Fruit fly (Drosophila melanogaster) whole organism, larva: Measurements from ENCODE around the gene CG3294.

Source experiments
- noc ChIP-seq: fragments of 200-800 bp; sonication (Bioruptor generic); optimal IDR thresholded peaks from 3 replicates; lab custom pipeline; 2019; ENCODE audit warnings: missing biosample characterization, mild to moderate bottlenecking, missing genetic modification characterization, moderate library complexity

CG3294 gene

DNA sequence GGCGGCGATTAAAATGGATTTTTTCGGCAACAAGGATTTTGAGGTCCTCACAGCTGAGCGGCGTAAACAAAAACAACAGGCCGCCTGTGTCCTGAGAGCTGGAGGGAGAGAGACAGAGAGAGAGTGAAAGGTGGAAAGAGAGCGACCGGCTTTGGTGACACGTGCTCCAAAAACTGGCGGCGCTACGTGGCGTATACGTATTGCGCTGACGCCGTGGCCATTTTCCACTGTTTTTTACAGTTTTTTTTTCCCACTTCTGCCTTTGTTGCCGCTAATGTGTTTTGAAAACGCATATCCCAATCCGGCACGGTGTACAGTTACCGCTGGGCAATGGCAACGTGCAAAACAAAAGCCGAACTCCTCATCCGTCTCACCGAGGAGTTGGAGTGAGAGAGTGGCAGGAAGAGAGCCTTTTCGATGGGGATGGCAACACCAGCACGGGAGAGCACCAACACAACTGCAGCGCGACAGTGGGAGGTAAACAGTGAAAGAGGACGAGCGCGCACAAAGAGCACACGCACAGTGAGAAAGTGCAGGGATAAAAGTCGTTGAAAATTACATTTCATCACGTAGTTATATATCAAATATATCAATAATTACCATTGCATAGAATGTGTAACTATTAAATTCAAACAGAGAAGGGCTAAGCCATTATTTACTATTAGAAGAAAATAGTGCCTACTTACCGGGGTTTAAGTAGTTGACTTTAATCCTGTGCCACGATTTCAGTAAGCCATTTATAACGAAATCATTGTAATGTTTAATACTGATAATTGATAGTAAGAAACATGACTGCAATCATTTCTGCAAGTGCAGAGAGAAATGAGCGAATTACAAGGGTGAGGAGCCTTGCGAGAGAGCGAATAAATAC, 26.3 kb downstream of the CG3294 start:
- no peak for TF ChIP-seq noc (tag; lab: Kevin White, UChicago)

DNA sequence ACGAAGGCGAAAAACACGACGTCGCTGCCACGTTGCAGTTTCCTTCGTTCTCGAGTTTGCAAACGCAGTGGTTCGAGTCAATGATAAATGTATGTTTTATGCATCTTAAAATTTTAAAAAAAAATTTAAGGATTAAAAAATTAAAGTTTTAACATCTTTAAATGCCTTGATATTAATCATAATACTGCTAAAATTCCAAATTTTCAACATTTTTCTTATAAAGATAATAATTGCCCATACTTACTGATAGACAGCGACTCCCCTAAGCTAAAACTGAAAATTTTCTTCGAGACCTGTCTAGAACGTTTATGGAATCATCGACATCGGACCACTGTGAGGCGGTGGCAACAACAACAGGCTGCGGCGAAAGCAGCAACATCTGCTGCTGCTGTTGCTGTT, 27.0 kb downstream of the CG3294 start:
- TF ChIP-seq noc (tag; lab: Kevin White, UChicago), result peak; percentile 18

- no peak for TF ChIP-seq noc (tag; lab: Kevin White, UChicago)
These were observed 27.4 kb downstream of the CG3294 start, which contains the start of gene CG15628 for dm6 chr2L:4821757-4822156. TSS of gene CG15628 (plus strand) at chr2L:4821774.

DNA sequence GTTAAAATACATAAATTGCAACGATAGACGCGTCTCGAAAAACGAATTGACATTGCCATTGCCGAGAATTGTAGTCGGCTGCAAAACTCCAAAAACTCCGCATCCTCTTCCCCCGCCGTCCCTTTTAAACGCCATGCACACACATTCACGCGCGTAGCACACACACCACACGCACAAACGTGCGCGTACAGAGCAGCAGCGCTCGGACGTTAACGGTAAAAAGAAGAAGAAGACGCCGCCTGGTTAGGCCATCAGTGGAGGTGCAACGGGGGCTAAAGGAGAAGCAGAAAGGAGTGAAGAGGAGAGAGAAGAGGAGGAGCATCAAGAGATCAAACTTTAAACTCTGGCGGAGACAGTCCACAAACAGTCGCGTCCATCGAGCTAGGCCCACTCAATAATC, 27.9 kb downstream of the CG3294 start:
- no peak for TF ChIP-seq noc (tag; lab: Kevin White, UChicago)

DNA sequence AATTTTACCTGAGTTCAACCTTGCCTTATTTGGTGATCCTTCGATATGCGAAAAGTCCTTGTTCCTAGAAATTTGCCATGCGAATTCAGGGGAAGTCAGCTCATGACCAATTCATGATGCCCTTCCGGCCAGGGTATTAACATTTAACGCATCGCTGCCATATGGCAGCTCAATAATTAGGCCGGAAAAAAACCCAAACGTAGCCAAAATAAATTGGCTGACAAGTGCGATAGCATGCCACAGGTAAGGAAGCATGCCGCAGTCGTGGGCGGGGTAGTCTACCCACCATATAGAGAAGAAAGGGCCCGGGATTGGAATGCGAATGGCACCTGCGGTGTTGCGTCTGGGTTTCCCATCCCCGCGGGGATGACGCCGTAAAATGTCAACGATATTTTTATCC, 29.4 kb downstream of the CG3294 start:
- no peak for TF ChIP-seq noc (tag; lab: Kevin White, UChicago)

DNA sequence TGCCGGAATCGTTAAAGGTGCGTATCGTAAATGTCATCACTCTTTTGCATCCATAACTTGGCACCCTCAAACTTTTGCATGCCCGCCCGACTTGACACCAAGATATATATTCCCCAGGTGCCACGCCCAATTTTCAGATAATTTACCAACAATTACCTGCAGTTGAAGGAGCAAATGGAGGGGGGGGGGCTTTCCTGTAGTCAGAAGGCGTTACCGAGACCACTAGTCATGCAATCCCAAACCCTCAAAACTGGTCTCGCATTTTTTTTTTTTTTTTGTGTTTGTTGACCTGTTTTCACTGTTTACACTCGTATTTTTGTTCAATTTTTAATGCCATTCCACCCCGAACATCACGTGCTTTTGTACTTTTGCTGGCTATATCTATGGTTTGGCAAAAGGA, 31.3 kb downstream of the CG3294 start:
- no peak for TF ChIP-seq noc (tag; lab: Kevin White, UChicago)

DNA sequence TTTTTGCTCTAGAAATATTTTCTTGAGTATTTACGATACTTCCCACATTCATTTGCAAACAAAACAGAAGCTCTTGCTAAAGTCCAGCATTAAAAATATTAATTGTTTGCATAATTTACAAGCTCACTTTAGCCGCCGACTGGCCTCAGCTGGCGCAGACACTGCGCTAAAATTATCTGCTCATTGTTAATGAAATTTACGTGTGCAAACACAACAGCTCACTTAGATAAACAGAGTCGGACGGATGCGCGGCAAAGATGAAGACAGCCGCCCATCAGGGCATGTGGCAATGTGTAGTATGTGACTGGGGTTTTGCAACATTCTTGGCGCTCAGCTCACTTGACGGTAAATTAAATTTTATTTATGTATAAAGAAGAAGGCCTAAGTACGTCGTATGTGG, 34.7 kb downstream of the CG3294 start:
- peak; percentile 69 for TF ChIP-seq noc (tag; lab: Kevin White, UChicago)

- TF ChIP-seq noc (tag; lab: Kevin White, UChicago), result no peak
These were observed 36.1 kb downstream of the CG3294 start, which contains the start of gene Fnta for dm6 chr2L:4830490-4830889. TSS of gene Fnta (minus strand) at chr2L:4830693.

DNA sequence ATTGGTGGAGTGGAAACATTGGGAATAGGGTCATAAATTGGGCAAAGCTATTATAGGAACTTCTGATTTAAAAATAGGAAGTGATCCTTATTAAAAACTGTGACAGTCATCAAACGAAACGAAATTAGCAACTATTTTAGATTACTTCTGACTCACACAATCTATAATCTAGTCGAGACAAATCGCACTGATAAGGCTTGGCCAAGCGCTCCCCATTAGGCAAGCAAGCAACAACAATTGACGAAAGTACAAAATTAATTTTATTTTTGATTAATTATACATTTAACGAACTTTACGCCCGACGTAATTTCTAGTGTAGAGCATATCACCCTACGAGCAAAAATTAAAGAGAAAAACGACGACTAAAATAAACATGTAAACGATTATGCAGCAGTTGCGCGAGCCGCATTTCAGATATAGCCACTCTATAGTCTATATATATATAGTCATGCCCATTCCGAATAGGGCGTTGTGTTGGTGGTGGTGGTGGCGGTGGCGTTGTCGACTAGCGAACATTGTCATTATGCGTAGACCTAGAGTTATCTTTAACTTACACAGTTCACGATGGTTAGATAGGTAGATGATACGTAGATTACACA, 40.8 kb downstream of the CG3294 start, which contains the start of gene Ir25a:
Gene Ir25a (minus strand): TSS at position 210 of the 599 bp plus-strand sequence.
- peak; percentile 9 for TF ChIP-seq noc (tag; lab: Kevin White, UChicago)

dm6 chr2L:4836193-4836592, 41.8 kb downstream of the CG3294 start:
- no peak for TF ChIP-seq noc (tag; lab: Kevin White, UChicago)

DNA sequence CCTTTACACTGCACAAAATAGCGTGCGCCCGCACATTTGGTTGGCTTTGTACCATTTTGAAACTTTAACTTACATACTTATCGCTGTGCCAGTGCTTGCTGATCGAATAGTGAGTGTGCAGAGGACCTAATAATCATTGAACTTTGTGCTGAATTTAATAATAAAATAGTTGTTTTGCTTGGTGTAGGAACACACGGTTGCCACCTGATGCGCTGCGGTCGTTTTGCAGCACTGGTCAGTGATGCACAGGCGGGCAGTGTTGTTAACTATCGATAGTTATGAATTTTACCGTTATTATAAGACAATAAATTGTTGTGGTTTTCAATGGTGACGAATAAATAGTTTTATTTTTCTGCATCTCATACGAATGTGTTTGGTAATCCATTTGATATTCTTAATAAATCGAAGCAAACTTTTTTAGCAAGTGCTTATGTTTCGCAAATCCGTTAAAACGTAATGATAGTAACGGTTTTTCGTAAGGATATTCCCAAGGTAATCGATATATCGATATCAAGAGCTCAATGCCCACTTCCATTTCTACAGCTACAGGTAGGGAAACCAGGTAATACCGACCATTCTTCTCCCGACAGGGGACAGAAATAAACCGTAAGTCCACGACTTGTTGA, 43.5 kb downstream of the CG3294 start, which contains the start of the genes tank and CG12194:
Gene tank (minus strand): TSS at position 228 of the 626 bp plus-strand sequence.
Gene CG12194 (plus strand): TSS at position 576 of the 626 bp plus-strand sequence.
- TF ChIP-seq noc (tag; lab: Kevin White, UChicago), result peak; percentile 89

DNA sequence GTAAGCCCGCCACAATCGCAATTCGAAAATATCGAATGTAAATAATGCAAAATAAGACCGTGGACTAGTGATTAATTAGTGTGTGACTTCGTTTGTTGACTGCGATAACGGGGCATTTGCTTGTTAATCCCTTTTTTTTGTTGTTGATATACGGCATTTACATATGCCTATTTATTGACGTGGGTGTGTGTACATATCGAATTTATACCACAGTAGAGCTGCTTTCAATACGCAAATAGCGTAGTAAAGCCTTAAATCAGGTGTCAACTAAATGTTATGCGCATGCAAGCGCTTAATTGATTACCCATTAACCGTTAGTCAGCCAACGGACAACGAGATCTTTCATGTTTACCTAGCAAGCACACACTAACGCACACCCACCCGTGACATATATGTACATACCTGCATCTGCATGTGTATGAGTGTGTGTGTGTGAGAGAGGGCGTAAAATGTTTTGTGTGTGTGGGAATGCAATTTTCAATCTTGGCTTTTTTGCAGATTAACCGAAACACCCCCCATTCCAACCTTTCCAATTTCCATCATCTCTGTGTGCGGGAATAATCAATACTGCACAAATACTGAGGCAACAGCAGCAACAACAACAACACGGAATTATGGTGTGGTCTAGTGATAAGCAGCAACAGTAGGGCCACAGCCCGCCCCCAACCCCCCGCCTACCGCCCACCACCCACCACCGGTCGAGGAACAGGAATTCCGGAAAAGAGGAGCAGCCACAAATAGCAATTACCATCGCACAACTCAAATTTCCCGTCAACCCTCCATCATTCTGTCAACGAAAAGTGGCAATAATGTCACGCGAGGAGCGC, 44.4 kb downstream of the CG3294 start:
- no peak for TF ChIP-seq noc (tag; lab: Kevin White, UChicago)
